Fruit fly (Drosophila melanogaster): Measurements from ENCODE around the gene CG12995.

- TF ChIP-seq cnc (optimal IDR thresholded peaks at IDR 0.05) = no peak
- TF ChIP-seq CG1620 (GFP tag; optimal IDR thresholded peaks at IDR 0.05) = no peak
- TF ChIP-seq Hr96 (GFP tag; optimal IDR thresholded peaks at IDR 0.05) = no peak
- TF ChIP-seq pad (GFP tag; optimal IDR thresholded peaks at IDR 0.05) = no peak
- no peak for TF ChIP-seq CG5204 (GFP tag; optimal IDR thresholded peaks at IDR 0.05)
- no peak for TF ChIP-seq tj (GFP tag; optimal IDR thresholded peaks at IDR 0.05)
- no peak for TF ChIP-seq Clk (GFP tag; optimal IDR thresholded peaks at IDR 0.05)
- no peak for TF ChIP-seq Mnt (GFP tag; optimal IDR thresholded peaks at IDR 0.05)
- no peak for TF ChIP-seq CG12768 (GFP tag; optimal IDR thresholded peaks at IDR 0.05)
- TF ChIP-seq CG11617 (GFP tag; optimal IDR thresholded peaks at IDR 0.05) = no peak
Observed at dm6 chrX:17188167-17188566, 21.6 kb downstream of the CG12995 start.

Measured in whole organism, adult.